Worm (Caenorhabditis elegans): Measurements from ENCODE around the gene pacl-1.
A peak's percentile ranks its signal among the peaks of the same experiment; 100 is the strongest.

Gene pacl-1

DNA sequence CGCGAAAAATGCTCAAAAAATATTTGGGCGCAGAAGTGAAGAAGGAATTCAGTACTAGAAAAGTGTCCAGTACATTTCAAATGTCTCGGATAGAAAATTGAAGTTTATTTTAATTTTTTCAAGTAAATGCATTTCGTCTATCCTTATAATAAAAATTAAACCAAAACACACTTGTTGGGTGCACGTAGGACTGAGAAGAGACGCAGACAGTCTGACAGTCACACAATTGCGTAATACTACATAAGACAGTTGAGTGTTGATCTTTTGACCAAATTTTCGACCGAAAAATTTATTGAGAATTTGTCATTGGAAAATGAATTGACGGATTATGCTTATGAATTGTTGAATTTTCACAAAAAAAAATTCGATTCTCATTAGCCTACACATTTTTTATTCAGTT is 34.3 kb upstream of the pacl-1 start, which contains the start of gene oac-7:
oac-7 (plus strand) TSS at position 283 of the 400 bp plus-strand sequence.
- TF ChIP-seq elt-3 (tag; optimal IDR thresholded peaks at IDR 0.05) = no peak
- TF ChIP-seq nhr-12 (tag; optimal IDR thresholded peaks at IDR 0.05) = no peak
- TF ChIP-seq nhr-19 (GFP tag; conservative IDR thresholded peaks at IDR 0.05) = no peak
- peak; percentile 4 for TF ChIP-seq blmp-1 (tag; optimal IDR thresholded peaks at IDR 0.05)
- TF ChIP-seq nhr-85 (tag) = peak; percentile 45
- peak; percentile 66 for TF ChIP-seq nhr-71 (tag; optimal IDR thresholded peaks at IDR 0.05)
- TF ChIP-seq skn-1 (tag; optimal IDR thresholded peaks at IDR 0.05) = peak; percentile 5
- no peak for TF ChIP-seq mep-1 (tag; optimal IDR thresholded peaks at IDR 0.05)
- TF ChIP-seq efl-1 (optimal IDR thresholded peaks at IDR 0.05) = peak in 1 of 2 experiments; percentile 13
- TF ChIP-seq efl-1 (GFP tag; optimal IDR thresholded peaks at IDR 0.05 in 1 of 2) = no peak

- TF ChIP-seq unc-86 (tag; optimal IDR thresholded peaks at IDR 0.05) = no peak
- TF ChIP-seq swsn-7 (tag; optimal IDR thresholded peaks at IDR 0.05) = no peak
- no peak for TF ChIP-seq fkh-10 (GFP tag; optimal IDR thresholded peaks at IDR 0.05)
- no peak for TF ChIP-seq zag-1 (tag; optimal IDR thresholded peaks at IDR 0.05)
- TF ChIP-seq F16B12.6 (tag; optimal IDR thresholded peaks at IDR 0.05) = no peak
- TF ChIP-seq unc-30 (tag; optimal IDR thresholded peaks at IDR 0.05) = no peak
- TF ChIP-seq ceh-82 (tag; optimal IDR thresholded peaks at IDR 0.05) = no peak
- no peak for TF ChIP-seq lin-14 (GFP tag; optimal IDR thresholded peaks at IDR 0.05)
- no peak for TF ChIP-seq lin-15B (tag; optimal IDR thresholded peaks at IDR 0.05)
- TF ChIP-seq Y116A8C.19 (tag; optimal IDR thresholded peaks at IDR 0.05; ENCODE audit: borderline replicate concordance) = no peak
- TF ChIP-seq grh-1 (GFP tag; IDR thresholded peaks at IDR 0.05) = no peak
- no peak for TF ChIP-seq ceh-8 (GFP tag; optimal IDR thresholded peaks at IDR 0.05)
- TF ChIP-seq isw-1 (GFP tag; IDR thresholded peaks at IDR 0.05) = no peak
- no peak for TF ChIP-seq pax-3 (tag; optimal IDR thresholded peaks at IDR 0.05)
- no peak for TF ChIP-seq ceh-88 (GFP tag; IDR thresholded peaks at IDR 0.05)
Measured at ce11 chrV:16308343-16308742, 33.1 kb upstream of the pacl-1 start.

DNA sequence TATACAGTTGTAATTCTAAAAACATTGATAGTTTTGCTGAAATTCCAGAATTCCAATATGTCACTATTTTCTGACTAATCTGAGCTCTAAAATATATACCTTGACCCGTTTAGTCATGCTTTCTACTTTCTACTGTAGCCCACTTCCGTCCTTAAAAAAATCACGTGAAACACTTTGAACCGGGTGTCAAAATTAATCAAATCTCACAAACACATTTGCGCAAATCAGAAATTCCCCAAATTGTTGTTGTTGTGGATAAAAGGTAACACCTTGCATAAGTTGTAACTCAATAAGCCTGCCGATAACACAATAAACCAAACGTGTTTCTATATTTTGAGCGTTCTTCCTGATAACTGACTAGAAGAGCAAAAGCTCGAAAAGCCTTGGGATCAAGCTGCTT is 32.0 kb upstream of the pacl-1 start, which contains the start of gene srxa-7:
srxa-7 (plus strand) TSS at position 301 of the 400 bp plus-strand sequence.
- no peak for TF ChIP-seq hpl-2 (GFP tag; optimal IDR thresholded peaks at IDR 0.05)
- TF ChIP-seq grh-1 (GFP tag; IDR thresholded peaks at IDR 0.05) = no peak
- TF ChIP-seq unc-62 (GFP tag; optimal IDR thresholded peaks at IDR 0.05) = no peak
- TF ChIP-seq ceh-63 (GFP tag; optimal IDR thresholded peaks at IDR 0.05) = no peak
- TF ChIP-seq pax-3 (tag; optimal IDR thresholded peaks at IDR 0.05) = no peak
- TF ChIP-seq hlh-17 (GFP tag; optimal IDR thresholded peaks at IDR 0.05; ENCODE audit: borderline replicate concordance) = no peak
- no peak for TF ChIP-seq jun-1 (tag; optimal IDR thresholded peaks at IDR 0.05)
- TF ChIP-seq swsn-7 (tag; optimal IDR thresholded peaks at IDR 0.05) = no peak
- TF ChIP-seq unc-130 (tag; optimal IDR thresholded peaks at IDR 0.05) = no peak
- no peak for TF ChIP-seq ceh-88 (GFP tag; IDR thresholded peaks at IDR 0.05)
- no peak for TF ChIP-seq unc-30 (tag; optimal IDR thresholded peaks at IDR 0.05)
- TF ChIP-seq nhr-12 (tag; optimal IDR thresholded peaks at IDR 0.05) = no peak
- TF ChIP-seq ets-5 (GFP tag; IDR thresholded peaks at IDR 0.05) = no peak
- TF ChIP-seq ceh-8 (GFP tag; optimal IDR thresholded peaks at IDR 0.05) = no peak
- TF ChIP-seq pag-3 (tag; optimal IDR thresholded peaks at IDR 0.05; ENCODE audit: borderline replicate concordance, insufficient read depth) = no peak
- TF ChIP-seq unc-98 (GFP tag; IDR thresholded peaks at IDR 0.05) = no peak
- TF ChIP-seq mdl-1 (tag; optimal IDR thresholded peaks at IDR 0.05) = no peak
- no peak for TF ChIP-seq snpc-4 (tag; optimal IDR thresholded peaks at IDR 0.05)

DNA sequence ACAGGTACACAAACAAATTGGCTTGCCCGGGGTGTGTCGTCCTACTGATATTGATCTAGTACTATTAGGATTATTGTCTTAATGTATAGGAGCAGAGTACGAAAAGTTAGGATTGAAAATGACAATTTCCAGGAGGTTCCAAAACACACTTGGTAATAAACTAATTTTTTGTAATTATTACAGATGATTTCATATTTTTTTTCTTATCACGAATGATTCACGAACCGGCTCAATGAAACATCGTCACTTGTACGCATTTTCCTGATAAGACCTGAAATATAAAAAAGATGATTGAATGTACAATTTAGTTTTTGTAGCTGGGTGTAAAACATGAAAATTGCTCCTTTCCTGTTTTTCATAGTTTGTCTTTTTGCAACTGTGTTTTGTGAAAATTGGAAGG is 27.2 kb upstream of the pacl-1 start, which contains the start of the genes C31A11.13 and oac-6:
C31A11.13 (minus strand) TSS at position 113 of the 400 bp plus-strand sequence.
oac-6 (plus strand) TSS at position 279 of the 400 bp plus-strand sequence.
- TF ChIP-seq nhr-19 (GFP tag; conservative IDR thresholded peaks at IDR 0.05) (no peak), unc-30 (tag; optimal IDR thresholded peaks at IDR 0.05) (no peak), lin-39 (tag; optimal IDR thresholded peaks at IDR 0.05) (no peak), F16B12.6 (tag; optimal IDR thresholded peaks at IDR 0.05) (no peak), nhr-71 (tag; optimal IDR thresholded peaks at IDR 0.05) (no peak), zip-4 (GFP tag; optimal IDR thresholded peaks at IDR 0.05) (no peak), lin-35 (GFP tag; optimal IDR thresholded peaks at IDR 0.05) (no peak), unc-62 (GFP tag; optimal IDR thresholded peaks at IDR 0.05) (no peak), ztf-4 (tag; optimal IDR thresholded peaks at IDR 0.05) (no peak), lin-15B (tag; optimal IDR thresholded peaks at IDR 0.05) (no peak), elt-2 (tag; optimal IDR thresholded peaks at IDR 0.05) (peak; percentile 43), efl-1 (optimal IDR thresholded peaks at IDR 0.05) (no peak), efl-1 (GFP tag; optimal IDR thresholded peaks at IDR 0.05 in 1 of 2) (peak in 1 of 2 experiments; percentile 31), egl-27 (tag; optimal IDR thresholded peaks at IDR 0.05) (no peak), vab-15 (tag; optimal IDR thresholded peaks at IDR 0.05) (no peak), nhr-77 (tag; optimal IDR thresholded peaks at IDR 0.05) (no peak), efl-3 (GFP tag; optimal IDR thresholded peaks at IDR 0.05) (no peak), hlh-17 (GFP tag; optimal IDR thresholded peaks at IDR 0.05; ENCODE audit: borderline replicate concordance) (no peak)
